Worm (Caenorhabditis elegans) whole organism, L1 larva: ENCODE measurements around the gene C04A11.1.

Experiments used
- ama-1 ChIP-seq: fragments of 150-350 bp; optimal IDR thresholded peaks from 2 replicates; lab custom pipeline; 2014
- grh-1 ChIP-seq: fragments of 200-800 bp; sonication (Bioruptor generic); IDR thresholded peaks from 2 replicates; pipeline ENCODE4 v1.3.6; 2022; ENCODE audit warnings: missing genetic modification reagents, missing genetic modification characterization, missing compliant biosample characterization
- lin-14 ChIP-seq: fragments of 200-800 bp; sonication (Bioruptor generic); optimal IDR thresholded peaks from 2 replicates; lab custom pipeline; 2018; ENCODE audit warnings: mild to moderate bottlenecking, missing genetic modification characterization, moderate library complexity, missing compliant biosample characterization
- lir-3 ChIP-seq: sonication (generic microtip); optimal IDR thresholded peaks from 2 replicates; lab custom pipeline; 2016; ENCODE audit warnings: mild to moderate bottlenecking, missing genetic modification characterization, moderate library complexity, missing compliant biosample characterization; ENCODE audit not compliant: poor library complexity
- nhr-11 ChIP-seq: fragments of 150-350 bp; optimal IDR thresholded peaks from 2 replicates; lab custom pipeline; 2014; ENCODE audit warnings: missing biosample characterization, missing genetic modification characterization
- rnt-1 ChIP-seq: sonication (generic microtip); optimal IDR thresholded peaks from 2 replicates; lab custom pipeline; 2016; ENCODE audit warnings: mild to moderate bottlenecking, missing genetic modification characterization, moderate library complexity, missing compliant biosample characterization
- skn-1 ChIP-seq: fragments of 150-350 bp; optimal IDR thresholded peaks from 2 replicates; lab custom pipeline; 2014; ENCODE audit warnings: missing biosample characterization, missing genetic modification characterization
- snpc-4 ChIP-seq: fragments of 150-350 bp; optimal IDR thresholded peaks from 2 replicates; lab custom pipeline; 2014; ENCODE audit warnings: missing biosample characterization, missing genetic modification characterization
- snu-23 ChIP-seq: sonication (generic microtip); optimal IDR thresholded peaks from 2 replicates; lab custom pipeline; 2016; ENCODE audit warnings: missing genetic modification characterization, missing compliant biosample characterization
- unc-62 ChIP-seq: fragments of 150-350 bp; optimal IDR thresholded peaks from 2 replicates; lab custom pipeline; 2014; ENCODE audit warnings: missing biosample characterization, missing genetic modification reagents, missing genetic modification characterization
- xbp-1 ChIP-seq: sonication (generic microtip); optimal IDR thresholded peaks from 2 replicates; lab custom pipeline; 2016; ENCODE audit warnings: missing genetic modification characterization, missing compliant biosample characterization

ce11 chrX:13676892-13677291 lies 16.6 kb downstream of the C04A11.1 start, which contains the start of gene gck-4:
- TF ChIP-seq skn-1 (tag; lab: Kevin White, UChicago) (no peak), snpc-4 (tag; lab: Kevin White, UChicago) (no peak), rnt-1 (tag; lab: Kevin White, UChicago) (no peak), unc-62 (no peak), grh-1 (GFP tag; lab: Robert Waterston, UW) (no peak), nhr-11 (tag; lab: Kevin White, UChicago) (no peak), lin-14 (no peak), ama-1 (lab: Kevin White, UChicago) (no peak), lir-3 (tag; lab: Kevin White, UChicago) (no peak), snu-23 (GFP tag; lab: Kevin White, UChicago) (no peak), xbp-1 (tag; lab: Kevin White, UChicago) (no peak)
